Worm (Caenorhabditis elegans): Measurements from ENCODE around the gene nhx-9.
A peak's percentile ranks its signal among the peaks of the same experiment; 100 is the strongest.

Gene nhx-9

DNA sequence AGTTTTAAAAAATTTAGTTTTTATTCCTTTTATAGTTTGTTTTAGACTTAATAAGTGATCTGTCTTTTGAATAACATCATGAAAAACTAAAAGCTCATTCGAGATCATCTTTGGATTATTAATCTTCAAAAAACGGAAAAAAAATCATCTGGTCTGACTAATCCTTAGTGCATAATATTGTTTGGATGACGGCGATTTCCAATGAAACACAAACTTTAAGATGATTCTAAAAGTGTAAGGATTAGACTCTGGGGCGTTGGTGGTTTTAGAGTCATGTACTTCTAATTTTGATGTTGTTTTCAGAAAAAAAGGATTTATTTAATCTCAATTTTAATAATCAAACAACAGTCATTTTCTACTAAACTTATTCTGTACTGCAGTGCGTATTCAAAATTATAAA lies 37.3 kb upstream of the nhx-9 start:
- TF ChIP-seq flh-1 (GFP tag; optimal IDR thresholded peaks at IDR 0.05) (no peak), nhr-237 (tag; optimal IDR thresholded peaks at IDR 0.05) (no peak), lin-32 (GFP tag; optimal IDR thresholded peaks at IDR 0.05) (no peak), sptf-1 (tag; optimal IDR thresholded peaks at IDR 0.05) (no peak), elt-3 (tag; optimal IDR thresholded peaks at IDR 0.05) (no peak), ham-2 (GFP tag; optimal IDR thresholded peaks at IDR 0.05) (no peak), ceh-43 (GFP tag; optimal IDR thresholded peaks at IDR 0.05) (no peak), nhr-76 (tag; optimal IDR thresholded peaks at IDR 0.05) (no peak), hlh-1 (tag; optimal IDR thresholded peaks at IDR 0.05) (no peak), mls-2 (tag; optimal IDR thresholded peaks at IDR 0.05) (no peak), ces-1 (GFP tag; optimal IDR thresholded peaks at IDR 0.05) (no peak), lsy-2 (tag; optimal IDR thresholded peaks at IDR 0.05) (no peak), bed-3 (GFP tag; optimal IDR thresholded peaks at IDR 0.05) (no peak), tbx-8 (GFP tag; optimal IDR thresholded peaks at IDR 0.05) (no peak), M03D4.4 (tag; optimal IDR thresholded peaks at IDR 0.05) (no peak), elt-1 (tag; optimal IDR thresholded peaks at IDR 0.05; ENCODE audit: borderline replicate concordance, insufficient read depth) (no peak), unc-120 (tag; optimal IDR thresholded peaks at IDR 0.05; ENCODE audit: poor library complexity, severe bottlenecking) (no peak), mep-1 (tag; optimal IDR thresholded peaks at IDR 0.05) (no peak), unc-39 (tag; optimal IDR thresholded peaks at IDR 0.05) (no peak), drap-1 (GFP tag; optimal IDR thresholded peaks at IDR 0.05) (no peak)

DNA sequence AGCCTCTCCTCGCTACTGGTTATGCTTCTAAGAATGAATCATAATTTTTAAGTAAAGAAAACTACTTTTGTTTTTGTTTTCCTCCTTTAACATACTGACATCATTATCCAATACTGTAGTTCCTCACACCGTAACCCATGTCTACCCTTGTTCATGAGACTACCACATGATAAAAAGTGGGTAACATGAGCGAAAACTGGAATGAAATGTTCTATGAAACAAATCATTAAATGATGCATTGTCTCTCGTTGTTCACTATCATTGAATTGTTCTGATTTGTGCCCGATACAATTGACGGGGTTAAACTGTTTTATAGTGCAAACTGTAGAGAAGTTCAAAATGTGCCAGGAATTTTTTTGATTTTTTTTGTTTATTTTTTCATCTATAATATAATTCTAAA lies 33.0 kb upstream of the nhx-9 start:
- TF ChIP-seq sem-2 (GFP tag; optimal IDR thresholded peaks at IDR 0.05) (no peak), ceh-83 (GFP tag; optimal IDR thresholded peaks at IDR 0.05) (no peak), pha-4 (tag; optimal IDR thresholded peaks at IDR 0.05) (no peak), unc-39 (tag; optimal IDR thresholded peaks at IDR 0.05) (no peak), ceh-43 (GFP tag; optimal IDR thresholded peaks at IDR 0.05) (no peak), M03D4.4 (tag; optimal IDR thresholded peaks at IDR 0.05) (no peak), zip-8 (tag; optimal IDR thresholded peaks at IDR 0.05) (no peak), ham-2 (GFP tag; optimal IDR thresholded peaks at IDR 0.05) (no peak), flh-1 (GFP tag; optimal IDR thresholded peaks at IDR 0.05) (no peak), snpc-4 (tag; optimal IDR thresholded peaks at IDR 0.05) (no peak), lin-32 (GFP tag; optimal IDR thresholded peaks at IDR 0.05) (no peak), tbx-8 (GFP tag; optimal IDR thresholded peaks at IDR 0.05) (no peak), nhr-12 (tag; optimal IDR thresholded peaks at IDR 0.05) (no peak)

DNA sequence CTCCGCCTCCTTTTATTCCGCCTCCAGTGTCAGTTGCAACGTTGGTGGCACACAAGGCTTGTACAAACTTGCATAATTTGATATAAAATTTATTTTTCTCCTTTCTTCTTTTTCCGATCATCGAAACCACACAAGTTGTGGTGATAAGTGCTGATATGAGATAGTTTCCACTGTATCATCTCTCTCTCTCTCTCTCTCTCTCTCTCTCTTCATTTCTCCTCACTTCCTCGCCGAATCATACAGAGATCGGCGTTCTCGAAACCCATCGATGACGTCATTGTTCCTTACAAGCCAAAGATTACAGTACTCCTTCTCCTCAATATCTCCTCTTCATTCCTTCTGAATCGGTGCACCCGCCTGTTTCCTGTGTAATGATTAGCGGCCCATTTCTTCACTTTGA lies 31.3 kb upstream of the nhx-9 start, which contains the start of gene nhr-43:
TSS of gene nhr-43 (plus strand) at position 233 of the 400 bp plus-strand sequence.
- TF ChIP-seq ham-2 (GFP tag; optimal IDR thresholded peaks at IDR 0.05) (peak; percentile 12), ztf-11 (tag; optimal IDR thresholded peaks at IDR 0.05) (no peak), nhr-28 (tag; optimal IDR thresholded peaks at IDR 0.05) (no peak), nhr-2 (tag; optimal IDR thresholded peaks at IDR 0.05) (no peak), elt-1 (tag; optimal IDR thresholded peaks at IDR 0.05; ENCODE audit: borderline replicate concordance, insufficient read depth) (no peak), cnd-1 (tag; optimal IDR thresholded peaks at IDR 0.05) (no peak), nhr-12 (tag; optimal IDR thresholded peaks at IDR 0.05) (no peak)

DNA sequence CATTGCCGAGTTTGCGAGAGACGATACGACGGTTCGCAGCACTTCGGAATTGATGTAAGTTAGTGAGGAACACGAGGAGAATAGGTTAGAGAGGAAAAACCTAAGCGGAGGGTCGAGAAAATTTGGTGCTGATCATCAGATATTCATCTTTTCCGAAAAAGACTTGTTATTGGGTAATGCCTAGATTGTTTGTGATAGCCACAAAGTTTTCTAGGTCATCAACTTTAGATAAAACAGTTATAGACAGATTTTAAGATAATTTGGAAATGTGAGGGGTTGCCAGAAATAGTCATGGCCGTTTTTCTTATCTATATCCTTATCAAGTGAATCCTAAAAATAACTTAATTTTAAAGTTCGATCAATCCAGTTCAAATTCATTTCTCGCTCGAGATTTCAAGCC lies 30.3 kb upstream of the nhx-9 start:
- TF ChIP-seq elt-3 (tag; optimal IDR thresholded peaks at IDR 0.05) (no peak), elt-1 (tag; optimal IDR thresholded peaks at IDR 0.05; ENCODE audit: borderline replicate concordance, insufficient read depth) (peak; percentile 66)

DNA sequence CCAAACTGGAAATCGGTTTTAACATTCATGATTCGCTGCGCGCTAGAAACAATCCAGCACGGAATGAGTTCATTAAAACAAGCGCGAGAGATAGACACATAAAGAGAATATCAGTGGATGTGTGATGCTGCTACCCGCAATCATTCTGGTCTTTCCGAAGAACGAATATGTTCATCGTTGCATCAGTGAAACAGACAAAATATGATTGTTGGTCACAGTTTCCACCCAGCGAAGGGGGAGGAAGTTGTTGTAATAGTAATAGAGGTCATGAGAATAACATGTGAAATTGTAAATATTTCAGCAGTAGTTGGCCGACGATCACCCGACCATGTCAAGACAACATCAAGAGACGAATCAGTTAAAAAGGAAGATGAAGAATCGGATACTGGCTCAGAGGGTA lies 29.5 kb upstream of the nhx-9 start:
- TF ChIP-seq lin-13 (tag; optimal IDR thresholded peaks at IDR 0.05): no peak

DNA sequence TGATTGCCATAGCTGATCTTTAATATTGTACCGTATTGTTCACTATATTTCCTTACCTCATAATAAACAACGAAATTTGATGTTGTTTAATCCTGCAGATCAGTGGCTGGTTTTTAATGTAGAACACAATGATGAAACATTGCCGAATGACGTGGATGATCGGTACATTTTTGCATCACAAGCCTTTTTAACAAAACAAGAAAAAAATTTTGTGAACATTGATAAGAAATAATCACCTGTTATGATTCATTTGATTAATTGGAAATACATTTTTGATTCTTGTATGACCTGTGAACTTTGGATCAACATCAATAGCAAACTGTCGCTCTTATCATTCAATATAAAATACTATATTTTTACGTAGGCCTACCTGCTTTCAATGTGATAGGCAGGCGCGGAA lies 27.8 kb upstream of the nhx-9 start:
- no peak for TF ChIP-seq mls-2 (tag; optimal IDR thresholded peaks at IDR 0.05)
- TF ChIP-seq flh-1 (GFP tag; optimal IDR thresholded peaks at IDR 0.05): no peak
- TF ChIP-seq ztf-11 (tag; optimal IDR thresholded peaks at IDR 0.05): no peak
- no peak for TF ChIP-seq snpc-4 (tag; optimal IDR thresholded peaks at IDR 0.05)
- no peak for TF ChIP-seq tbx-8 (GFP tag; optimal IDR thresholded peaks at IDR 0.05)
- no peak for TF ChIP-seq ceh-39 (tag; optimal IDR thresholded peaks at IDR 0.05)
- no peak for TF ChIP-seq sem-2 (GFP tag; optimal IDR thresholded peaks at IDR 0.05)
